Worm (Caenorhabditis elegans): ENCODE measurements around the gene his-39.

Gene his-39

ce11 chrV:8500348-8500747 is 36.0 kb upstream of the his-39 start (continued):
- TF ChIP-seq nhr-237 (tag; optimal IDR thresholded peaks at IDR 0.05), result peak; percentile 63
- peak; percentile 45 for TF ChIP-seq ztf-11 (tag; optimal IDR thresholded peaks at IDR 0.05)
- TF ChIP-seq dmd-4 (tag; optimal IDR thresholded peaks at IDR 0.05), result peak; percentile 37
- peak; percentile 89 for TF ChIP-seq crh-2 (tag; optimal IDR thresholded peaks at IDR 0.05)
- TF ChIP-seq mab-5 (tag; optimal IDR thresholded peaks at IDR 0.05), result peak; percentile 88
- TF ChIP-seq ztf-1 (GFP tag; conservative IDR thresholded peaks at IDR 0.05), result 0 out of 2 replicates have a peak, but pooled peaks have one; percentile 82
- peak; percentile 67 for TF ChIP-seq unc-55 (GFP tag; optimal IDR thresholded peaks at IDR 0.05)
- peak; percentile 56 for TF ChIP-seq R02D3.7 (tag; optimal IDR thresholded peaks at IDR 0.05)
- TF ChIP-seq ceh-82 (tag; optimal IDR thresholded peaks at IDR 0.05), result peak; percentile 85
- no peak for TF ChIP-seq elt-3 (tag; optimal IDR thresholded peaks at IDR 0.05)
- no peak for TF ChIP-seq nhr-23 (tag; optimal IDR thresholded peaks at IDR 0.05)
- peak; percentile 87 to 88 for TF ChIP-seq lsy-2 (tag; optimal IDR thresholded peaks at IDR 0.05)
- TF ChIP-seq skn-1 (tag; optimal IDR thresholded peaks at IDR 0.05), result peak; percentile 33
- TF ChIP-seq nhr-12 (tag; optimal IDR thresholded peaks at IDR 0.05), result peak; percentile 40
- no peak for TF ChIP-seq elt-1 (tag; optimal IDR thresholded peaks at IDR 0.05)
- peak; percentile 89 for TF ChIP-seq gmeb-1 (tag; optimal IDR thresholded peaks at IDR 0.05)
- peak; percentile 71 for TF ChIP-seq C34F6.9 (tag; optimal IDR thresholded peaks at IDR 0.05)
- TF ChIP-seq unc-62 (GFP tag; optimal IDR thresholded peaks at IDR 0.05), result peak; percentile 73
- TF ChIP-seq sem-4 (tag; optimal IDR thresholded peaks at IDR 0.05), result peak; percentile 87
- TF ChIP-seq snpc-4 (tag; optimal IDR thresholded peaks at IDR 0.05), result peak; percentile 100
- peak; percentile 80 for TF ChIP-seq nhr-11 (tag; optimal IDR thresholded peaks at IDR 0.05)
- TF ChIP-seq mbf-1 (tag; optimal IDR thresholded peaks at IDR 0.05), result peak; percentile 14
- peak; percentile 81 for TF ChIP-seq lin-39 (tag; optimal IDR thresholded peaks at IDR 0.05)
- TF ChIP-seq nhr-10 (tag; optimal IDR thresholded peaks at IDR 0.05), result peak; percentile 51
- TF ChIP-seq sma-3 (GFP tag; optimal IDR thresholded peaks at IDR 0.05), result peak; percentile 92
- TF ChIP-seq blmp-1 (tag; optimal IDR thresholded peaks at IDR 0.05; ENCODE audit: insufficient read depth), result peak; percentile 39
- TF ChIP-seq ama-1 (optimal IDR thresholded peaks at IDR 0.05), result peak; percentile 14

- no peak for TF ChIP-seq ZK546.5 (tag; optimal IDR thresholded peaks at IDR 0.05)
- TF ChIP-seq fos-1 (tag; optimal IDR thresholded peaks at IDR 0.05), result no peak
- TF ChIP-seq nhr-77 (tag; optimal IDR thresholded peaks at IDR 0.05), result no peak
- no peak for TF ChIP-seq elt-1 (tag; optimal IDR thresholded peaks at IDR 0.05)
- TF ChIP-seq sma-9 (GFP tag; optimal IDR thresholded peaks at IDR 0.05), result no peak
- TF ChIP-seq sma-9 (tag; optimal IDR thresholded peaks at IDR 0.05), result no peak
- no peak for TF ChIP-seq nhr-10 (tag; optimal IDR thresholded peaks at IDR 0.05)
- no peak for TF ChIP-seq ztf-4 (tag; optimal IDR thresholded peaks at IDR 0.05)
- no peak for TF ChIP-seq nhr-237 (tag; optimal IDR thresholded peaks at IDR 0.05)
- TF ChIP-seq Y55F3AM.14 (GFP tag; optimal IDR thresholded peaks at IDR 0.05), result no peak
- no peak for TF ChIP-seq crh-2 (tag; optimal IDR thresholded peaks at IDR 0.05)
- TF ChIP-seq C34F6.9 (tag; optimal IDR thresholded peaks at IDR 0.05), result no peak
- no peak for TF ChIP-seq unc-39 (tag; optimal IDR thresholded peaks at IDR 0.05)
- no peak for TF ChIP-seq elt-3 (tag; optimal IDR thresholded peaks at IDR 0.05)
- no peak for TF ChIP-seq ceh-82 (tag; optimal IDR thresholded peaks at IDR 0.05)
- no peak for TF ChIP-seq mdl-1 (tag; optimal IDR thresholded peaks at IDR 0.05)
- no peak for TF ChIP-seq peb-1 (tag; optimal IDR thresholded peaks at IDR 0.05)
- no peak for TF ChIP-seq skn-1 (tag; optimal IDR thresholded peaks at IDR 0.05)
- no peak for TF ChIP-seq ztf-1 (GFP tag; conservative IDR thresholded peaks at IDR 0.05)
- TF ChIP-seq dmd-4 (tag; optimal IDR thresholded peaks at IDR 0.05), result no peak
Measured at ce11 chrV:8507324-8507723, 29.0 kb upstream of the his-39 start, which contains the start of gene ZK994.6. Gene ZK994.6 (minus strand): TSS chrV:8507424.

DNA sequence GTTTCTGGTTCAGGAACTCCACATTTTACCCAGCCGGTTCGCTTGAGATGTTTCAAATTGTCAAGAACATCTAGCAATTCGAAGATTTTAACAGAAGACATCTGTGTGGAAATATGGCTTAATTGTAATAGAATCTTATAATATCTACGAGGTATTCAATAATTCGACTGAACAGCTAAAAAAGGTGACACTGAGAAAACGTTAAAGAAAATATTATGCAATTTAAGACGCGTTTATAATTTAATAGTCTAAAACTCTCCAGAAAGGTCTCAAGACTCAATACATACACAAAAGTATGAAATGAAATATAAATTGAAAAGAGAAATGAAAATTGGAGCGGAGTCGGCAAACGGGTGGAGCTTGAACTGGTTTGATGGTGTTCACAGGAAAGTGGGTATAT is 23.0 kb upstream of the his-39 start, which contains the start of gene F45F2.9:
F45F2.9 (minus strand) TSS at position 101 of the 400 bp plus-strand sequence.
- TF ChIP-seq ceh-16 (tag; optimal IDR thresholded peaks at IDR 0.05) (no peak), nhr-129 (tag; optimal IDR thresholded peaks at IDR 0.05) (no peak), lsy-2 (tag; optimal IDR thresholded peaks at IDR 0.05) (no peak), ama-1 (optimal IDR thresholded peaks at IDR 0.05) (no peak), gmeb-1 (tag; optimal IDR thresholded peaks at IDR 0.05) (no peak), skn-1 (tag; optimal IDR thresholded peaks at IDR 0.05) (no peak), nhr-237 (tag; optimal IDR thresholded peaks at IDR 0.05) (no peak), blmp-1 (tag; optimal IDR thresholded peaks at IDR 0.05; ENCODE audit: insufficient read depth) (no peak), peb-1 (tag; optimal IDR thresholded peaks at IDR 0.05) (no peak), lin-13 (GFP tag; optimal IDR thresholded peaks at IDR 0.05) (no peak), mdl-1 (tag; optimal IDR thresholded peaks at IDR 0.05) (no peak)

Data from whole organism, L2 larva.